Fruit fly (Drosophila melanogaster) whole organism, embryonic: ENCODE results near the gene Nepl12.
A peak's percentile ranks its signal among the peaks of the same experiment; 100 is the strongest.

Source experiments
- Adf1 ChIP-seq: fragments of 200-800 bp; sonication (Bioruptor generic); IDR thresholded peaks from 2 replicates; pipeline ENCODE4 v1.3.6; 2022; ENCODE audit warnings: missing biosample characterization, missing genetic modification characterization
- Asciz ChIP-seq: fragments of 200-800 bp; sonication (Bioruptor generic); optimal IDR thresholded peaks from 2 replicates; lab custom pipeline; 2017; ENCODE audit warnings: missing biosample characterization, mild to moderate bottlenecking, missing genetic modification characterization, missing genetic modification reagents
- CG10267 ChIP-seq: fragments of 200-800 bp; sonication (Bioruptor generic); optimal IDR thresholded peaks from 2 replicates; lab custom pipeline; 2018; ENCODE audit warnings: missing biosample characterization, mild to moderate bottlenecking, missing genetic modification characterization, moderate library complexity
- CG10431 ChIP-seq: fragments of 200-800 bp; sonication (Bioruptor generic); optimal IDR thresholded peaks from 3 replicates; lab custom pipeline; 2018; ENCODE audit warnings: missing biosample characterization, mild to moderate bottlenecking, missing genetic modification characterization
- CG12391 ChIP-seq: fragments of 200-800 bp; sonication (Bioruptor generic); optimal IDR thresholded peaks from 3 replicates; lab custom pipeline; 2018; ENCODE audit warnings: missing biosample characterization, mild to moderate bottlenecking, missing genetic modification characterization, moderate library complexity
- CG12942 ChIP-seq: fragments of 200-800 bp; sonication (Bioruptor generic); optimal IDR thresholded peaks from 3 replicates; lab custom pipeline; 2016; ENCODE audit warnings: missing biosample characterization, missing genetic modification characterization
- CG13296 ChIP-seq: fragments of 200-800 bp; sonication (Bioruptor generic); optimal IDR thresholded peaks from 3 replicates; lab custom pipeline; 2018; ENCODE audit warnings: missing biosample characterization, mild to moderate bottlenecking, missing genetic modification characterization
- CG14014 ChIP-seq: fragments of 200-800 bp; sonication (Bioruptor generic); IDR thresholded peaks from 2 replicates; pipeline ENCODE4 v1.3.6; 2022; ENCODE audit warnings: missing biosample characterization, missing genetic modification characterization
- CG17328 ChIP-seq: fragments of 200-800 bp; sonication (Bioruptor generic); IDR thresholded peaks from 2 replicates; pipeline ENCODE4 v1.3.6; 2022; ENCODE audit warnings: missing biosample characterization, missing genetic modification characterization
- CG18476 ChIP-seq: fragments of 200-800 bp; sonication (Bioruptor generic); optimal IDR thresholded peaks from 2 replicates; lab custom pipeline; 2016; ENCODE audit warnings: missing biosample characterization, mild to moderate bottlenecking, missing genetic modification characterization
- CG2116 ChIP-seq: fragments of 200-800 bp; sonication (Bioruptor generic); optimal IDR thresholded peaks from 3 replicates; lab custom pipeline; 2018; ENCODE audit warnings: missing biosample characterization, mild to moderate bottlenecking, missing genetic modification characterization
- CG3995 ChIP-seq: fragments of 200-800 bp; sonication (Bioruptor generic); optimal IDR thresholded peaks from 3 replicates; lab custom pipeline; 2016; ENCODE audit warnings: missing biosample characterization, missing genetic modification characterization
- CG43689 ChIP-seq: fragments of 200-800 bp; sonication (Bioruptor generic); IDR thresholded peaks from 2 replicates; pipeline ENCODE4 v1.3.6; 2022; ENCODE audit warnings: missing biosample characterization, missing genetic modification characterization
- CG4707 ChIP-seq: fragments of 200-800 bp; sonication (Bioruptor generic); optimal IDR thresholded peaks from 2 replicates; lab custom pipeline; 2018; ENCODE audit warnings: missing biosample characterization, mild to moderate bottlenecking, missing genetic modification characterization, moderate library complexity
- CG6689 ChIP-seq: fragments of 200-800 bp; sonication (Bioruptor generic); IDR thresholded peaks from 2 replicates; pipeline ENCODE4 v1.3.6; 2022; ENCODE audit warnings: missing biosample characterization, missing genetic modification characterization
- CG7928 ChIP-seq: fragments of 200-800 bp; sonication (Bioruptor generic); optimal IDR thresholded peaks from 2 replicates; lab custom pipeline; 2017; ENCODE audit warnings: missing biosample characterization, mild to moderate bottlenecking, missing genetic modification characterization
- CG9215 ChIP-seq: fragments of 200-800 bp; sonication (Bioruptor generic); IDR thresholded peaks from 2 replicates; pipeline ENCODE4 v1.3.6; 2022; ENCODE audit warnings: missing biosample characterization, missing genetic modification characterization
- CHES-1-like ChIP-seq: fragments of 200-800 bp; sonication (Bioruptor generic); optimal IDR thresholded peaks from 2 replicates; lab custom pipeline; 2016; ENCODE audit warnings: missing biosample characterization, missing genetic modification characterization
- CoRest ChIP-seq: fragments of 200-800 bp; sonication (Bioruptor generic); optimal IDR thresholded peaks from 3 replicates; lab custom pipeline; 2018; ENCODE audit warnings: missing biosample characterization, mild to moderate bottlenecking, missing genetic modification characterization, moderate library complexity
- CrebB ChIP-seq: fragments of 200-800 bp; sonication (Bioruptor generic); optimal IDR thresholded peaks from 3 replicates; lab custom pipeline; 2018; ENCODE audit warnings: missing biosample characterization, mild to moderate bottlenecking, missing genetic modification characterization
- Dp ChIP-seq: fragments of 200-800 bp; sonication (Bioruptor generic); optimal IDR thresholded peaks from 2 replicates; lab custom pipeline; 2018; ENCODE audit warnings: missing biosample characterization, mild to moderate bottlenecking, missing genetic modification characterization, moderate library complexity
- HLHmδ ChIP-seq: fragments of 200-800 bp; sonication (Bioruptor generic); optimal IDR thresholded peaks from 2 replicates; lab custom pipeline; 2018; ENCODE audit warnings: missing biosample characterization, mild to moderate bottlenecking, missing genetic modification characterization, moderate library complexity
- Hey ChIP-seq: fragments of 200-800 bp; sonication (Bioruptor generic); optimal IDR thresholded peaks from 3 replicates; lab custom pipeline; 2018; ENCODE audit warnings: missing biosample characterization, mild to moderate bottlenecking, missing genetic modification characterization
- Hr78 ChIP-seq, 2 experiments: fragments of 200-800 bp in 1 of 2; fragments of >200 bp in 1 of 2; sonication (Bioruptor generic) in 1 of 2; optimal IDR thresholded peaks; 2 replicates each; lab custom pipeline; 2017 to 2019; ENCODE audit warnings: missing biosample characterization in 2 of 2, missing genetic modification characterization in 2 of 2, mild to moderate bottlenecking in 1 of 2, moderate library complexity in 1 of 2
- Kr ChIP-seq: fragments of 200-800 bp; sonication (Bioruptor generic); optimal IDR thresholded peaks from 2 replicates; lab custom pipeline; 2017; ENCODE audit warnings: missing biosample characterization, mild to moderate bottlenecking, missing genetic modification characterization
- Optix ChIP-seq: fragments of 200-800 bp; sonication (Bioruptor generic); IDR thresholded peaks from 3 replicates; pipeline ENCODE4 v1.3.6; 2022; ENCODE audit warnings: missing biosample characterization, missing genetic modification characterization
- Pdp1 ChIP-seq, 2 experiments: fragments of 200-800 bp; sonication (Bioruptor generic); optimal IDR thresholded peaks; 3 replicates each; lab custom pipeline; 2016; ENCODE audit warnings: missing biosample characterization in 2 of 2, missing genetic modification characterization in 2 of 2, mild to moderate bottlenecking in 1 of 2, moderate library complexity in 1 of 2
- Ptx1 ChIP-seq: fragments of 200-800 bp; sonication (Bioruptor generic); IDR thresholded peaks from 2 replicates; pipeline ENCODE4 v1.3.6; 2022; ENCODE audit warnings: missing biosample characterization, missing genetic modification characterization
- Rfx ChIP-seq: fragments of 200-800 bp; sonication (Bioruptor generic); IDR thresholded peaks from 2 replicates; pipeline ENCODE4 v1.3.6; 2022; ENCODE audit warnings: missing biosample characterization, missing genetic modification characterization
- Taf1 ChIP-seq: fragments of 200-800 bp; sonication (Bioruptor generic); IDR thresholded peaks from 2 replicates; pipeline ENCODE4 v1.3.6; 2022; ENCODE audit warnings: missing biosample characterization, missing genetic modification characterization
- YL-1 ChIP-seq: fragments of 200-800 bp; sonication (Bioruptor generic); optimal IDR thresholded peaks from 3 replicates; lab custom pipeline; 2017; ENCODE audit warnings: missing biosample characterization, mild to moderate bottlenecking, missing genetic modification characterization
- ap ChIP-seq: fragments of 200-800 bp; sonication (Bioruptor generic); IDR thresholded peaks from 2 replicates; pipeline ENCODE4 v1.3.6; 2022; ENCODE audit warnings: missing biosample characterization, missing genetic modification characterization
- gce ChIP-seq: fragments of 200-800 bp; sonication (Bioruptor generic); IDR thresholded peaks from 3 replicates; pipeline ENCODE4 v1.3.6; 2022; ENCODE audit warnings: missing biosample characterization, missing genetic modification characterization
- gsb ChIP-seq: fragments of 200-800 bp; sonication (Bioruptor generic); IDR thresholded peaks from 2 replicates; pipeline ENCODE4 v1.3.6; 2022; ENCODE audit warnings: missing biosample characterization, missing genetic modification characterization
- gt ChIP-seq: fragments of 200-800 bp; sonication (Bioruptor generic); IDR thresholded peaks from 2 replicates; pipeline ENCODE4 v1.3.6; 2022; ENCODE audit warnings: missing biosample characterization, missing genetic modification characterization
- hkb ChIP-seq, 2 experiments: fragments of 200-800 bp in 1 of 2; fragments of >200 bp in 1 of 2; sonication (Bioruptor generic) in 1 of 2; IDR thresholded peaks in 1 of 2; optimal IDR thresholded peaks in 1 of 2; 2 replicates each; pipeline versions ENCODE4 v1.3.6 to Lab custom; 2017 to 2022; ENCODE audit warnings: missing biosample characterization in 1 of 2, missing genetic modification characterization in 1 of 2
- lola ChIP-seq, 3 experiments: fragments of >200 bp in 2 of 3; fragments of 200-800 bp in 1 of 3; sonication (Bioruptor generic) in 1 of 3; optimal IDR thresholded peaks; 2 replicates each; lab custom pipeline; 2017 to 2019; ENCODE audit warnings: missing biosample characterization in 3 of 3, missing genetic modification characterization in 3 of 3, mild to moderate bottlenecking in 1 of 3, moderate library complexity in 1 of 3
- mam ChIP-seq: fragments of 200-800 bp; sonication (Bioruptor generic); optimal IDR thresholded peaks from 3 replicates; lab custom pipeline; 2016; ENCODE audit warnings: missing biosample characterization, missing genetic modification characterization
- mld ChIP-seq: fragments of 200-800 bp; sonication (Bioruptor generic); IDR thresholded peaks from 3 replicates; pipeline ENCODE4 v1.3.6; 2022; ENCODE audit warnings: missing biosample characterization, missing genetic modification characterization; ENCODE audit not compliant: partially characterized antibody
- pros ChIP-seq: fragments of 200-800 bp; sonication (Bioruptor generic); optimal IDR thresholded peaks from 3 replicates; lab custom pipeline; 2019; ENCODE audit warnings: missing biosample characterization, mild to moderate bottlenecking, missing genetic modification characterization, moderate library complexity
- ro ChIP-seq: fragments of 200-800 bp; sonication (Bioruptor generic); IDR thresholded peaks from 2 replicates; pipeline ENCODE4 v1.3.6; 2022; ENCODE audit warnings: missing biosample characterization, missing genetic modification characterization
- run ChIP-seq: fragments of 200-800 bp; sonication (Bioruptor generic); optimal IDR thresholded peaks from 3 replicates; lab custom pipeline; 2018; ENCODE audit warnings: missing biosample characterization, mild to moderate bottlenecking, missing genetic modification characterization
- sens-2 ChIP-seq: fragments of 200-800 bp; sonication (Bioruptor generic); IDR thresholded peaks from 2 replicates; pipeline ENCODE4 v1.3.6; 2022; ENCODE audit warnings: missing biosample characterization, missing genetic modification characterization
- stc ChIP-seq: fragments of 200-800 bp; sonication (Bioruptor generic); IDR thresholded peaks from 2 replicates; pipeline ENCODE4 v1.3.6; 2022; ENCODE audit warnings: missing biosample characterization, missing genetic modification characterization
- sug ChIP-seq: fragments of 200-800 bp; optimal IDR thresholded peaks from 2 replicates; lab custom pipeline; 2019; ENCODE audit warnings: missing biosample characterization, mild to moderate bottlenecking, missing genetic modification characterization, moderate library complexity
- tgo ChIP-seq: fragments of 200-800 bp; sonication (Bioruptor generic); IDR thresholded peaks from 3 replicates; pipeline ENCODE4 v1.3.6; 2022; ENCODE audit warnings: missing biosample characterization, missing genetic modification characterization
- tna ChIP-seq: fragments of 200-800 bp; sonication (Bioruptor generic); IDR thresholded peaks from 2 replicates; pipeline ENCODE4 v1.3.6; 2022; ENCODE audit warnings: missing biosample characterization, missing genetic modification characterization; ENCODE audit not compliant: partially characterized antibody
- toy ChIP-seq: fragments of 200-800 bp; sonication (Bioruptor generic); IDR thresholded peaks from 2 replicates; pipeline ENCODE4 v1.3.6; 2022; ENCODE audit warnings: missing biosample characterization, missing genetic modification characterization
- tup ChIP-seq: fragments of 200-800 bp; sonication (Bioruptor generic); optimal IDR thresholded peaks from 2 replicates; lab custom pipeline; 2016; ENCODE audit warnings: missing biosample characterization, mild to moderate bottlenecking, missing genetic modification characterization, moderate library complexity
- vnd ChIP-seq: fragments of 200-800 bp; sonication (Bioruptor generic); IDR thresholded peaks from 3 replicates; pipeline ENCODE4 v1.3.6; 2022; ENCODE audit warnings: missing biosample characterization, missing genetic modification characterization; ENCODE audit not compliant: partially characterized antibody
- wor ChIP-seq: fragments of 200-800 bp; sonication (Bioruptor generic); IDR thresholded peaks from 2 replicates; pipeline ENCODE4 v1.3.6; 2022; ENCODE audit warnings: missing biosample characterization, missing genetic modification characterization

Gene Nepl12

DNA sequence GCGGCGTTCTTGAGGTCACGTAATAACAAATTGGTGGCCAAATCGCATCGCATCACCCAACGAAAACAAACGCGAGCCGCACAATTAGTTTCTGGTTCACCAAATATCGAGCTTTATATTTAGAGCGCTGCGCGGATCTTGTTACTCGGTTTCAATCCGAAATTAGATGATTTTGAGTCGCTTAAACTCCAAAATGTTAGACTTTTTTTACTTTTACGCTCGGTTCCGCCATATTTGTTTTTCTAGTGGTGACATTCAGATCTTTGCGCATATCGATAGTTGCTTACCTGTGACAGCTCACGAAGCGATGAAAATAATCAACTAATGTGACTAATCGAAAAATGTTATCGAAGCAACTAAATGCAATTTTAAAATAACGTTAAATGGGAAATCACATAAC lies 38.0 kb upstream of the Nepl12 start, which contains the start of gene Scm (continued):
- TF ChIP-seq mld (GFP tag; lab: Robert Waterston, UW) (peak; percentile 51; the same call in 1 of the 3 replicates), sug (tag; lab: Kevin White, UChicago) (peak; percentile 26), CG3995 (GFP tag; lab: Kevin White, UChicago) (peak; percentile 99), vnd (peak; percentile 78), CHES-1-like (peak; percentile 65), run (tag; lab: Kevin White, UChicago) (no peak), gce (GFP tag; lab: Robert Waterston, UW) (no peak), gt (GFP tag; lab: Robert Waterston, UW) (no peak), Optix (GFP tag; lab: Robert Waterston, UW) (no peak), stc (GFP tag; lab: Robert Waterston, UW) (no peak), CG2116 (GFP tag; lab: Kevin White, UChicago) (peak; percentile 96), toy (GFP tag; lab: Robert Waterston, UW) (no peak), CG12391 (tag; lab: Kevin White, UChicago) (peak; percentile 34), ro (GFP tag; lab: Robert Waterston, UW) (no peak), sens-2 (GFP tag; lab: Robert Waterston, UW) (no peak), Adf1 (GFP tag; lab: Robert Waterston, UW) (no peak), HLHmδ (GFP tag; lab: Kevin White, UChicago) (no peak), gsb (GFP tag; lab: Robert Waterston, UW) (no peak), hkb (optimal IDR thresholded peaks at IDR 0.05; lab: Kevin White, UChicago) (no peak), hkb (GFP tag; IDR thresholded peaks at IDR 0.05; lab: Robert Waterston, UW) (no peak), mam (GFP tag; lab: Kevin White, UChicago) (no peak), tup (GFP tag; lab: Kevin White, UChicago) (no peak), CG10267 (tag; lab: Kevin White, UChicago) (peak; percentile 60), CG4707 (GFP tag; lab: Kevin White, UChicago) (no peak), Hey (tag; lab: Kevin White, UChicago) (no peak), Dp (GFP tag; lab: Kevin White, UChicago) (peak; percentile 69), Pdp1 (GFP tag; optimal IDR thresholded peaks at IDR 0.05; lab: Kevin White, UChicago) (peak in 1 of 2 experiments; percentile 89), Rfx (GFP tag; lab: Robert Waterston, UW) (peak; percentile 24; the same call in 1 of the 2 replicates), CG13296 (GFP tag; lab: Kevin White, UChicago) (no peak), CG10431 (no peak), lola (GFP tag; optimal IDR thresholded peaks at IDR 0.05; lab: Kevin White, UChicago) (no peak), CG9215 (GFP tag; lab: Robert Waterston, UW) (no peak), Hr78 (GFP tag; optimal IDR thresholded peaks at IDR 0.05; lab: Kevin White, UChicago) (no peak), ap (GFP tag; lab: Robert Waterston, UW) (no peak), tgo (GFP tag; lab: Robert Waterston, UW) (no peak), Taf1 (GFP tag; lab: Robert Waterston, UW) (no peak), CG14014 (0 out of 2 replicates have a peak, but pooled peaks have one; percentile 34), wor (GFP tag; lab: Robert Waterston, UW) (no peak), Kr (no peak), pros (GFP tag; lab: Kevin White, UChicago) (no peak), CG6689 (no peak), YL-1 (GFP tag; lab: Kevin White, UChicago) (peak; percentile 94), CG7928 (GFP tag; lab: Kevin White, UChicago) (no peak), CoRest (tag; lab: Kevin White, UChicago) (no peak), CG18476 (no peak), CG43689 (no peak), tna (peak; percentile 89), Ptx1 (no peak), CG12942 (GFP tag; lab: Kevin White, UChicago) (no peak), CrebB (tag; lab: Kevin White, UChicago) (no peak), CG17328 (no peak), Asciz (GFP tag; lab: Kevin White, UChicago) (no peak)
